Worm (Caenorhabditis elegans) whole organism, L3 larva: ENCODE results near the gene nifk-1.

Source experiments
- R02D3.7 ChIP-seq: fragments of 150-350 bp; optimal IDR thresholded peaks from 2 replicates; lab custom pipeline; 2014; ENCODE audit warnings: missing biosample characterization, missing genetic modification characterization
- ZK546.5 ChIP-seq: sonication (generic microtip); optimal IDR thresholded peaks from 2 replicates; lab custom pipeline; 2017; ENCODE audit warnings: missing biosample characterization, missing genetic modification characterization
- aly-2 ChIP-seq: fragments of 150-350 bp; optimal IDR thresholded peaks from 2 replicates; lab custom pipeline; 2014; ENCODE audit warnings: missing biosample characterization, missing genetic modification characterization
- ama-1 ChIP-seq: fragments of 150-350 bp; optimal IDR thresholded peaks from 2 replicates; lab custom pipeline; 2018
- ceh-16 ChIP-seq: sonication (generic microtip); optimal IDR thresholded peaks from 2 replicates; lab custom pipeline; 2017; ENCODE audit warnings: missing biosample characterization, missing genetic modification characterization
- ceh-82 ChIP-seq: fragments of 150-350 bp; optimal IDR thresholded peaks from 2 replicates; lab custom pipeline; 2014; ENCODE audit warnings: missing biosample characterization, missing genetic modification characterization
- daf-12 ChIP-seq: fragments of 150-350 bp; optimal IDR thresholded peaks from 2 replicates; lab custom pipeline; 2014; ENCODE audit warnings: missing biosample characterization, missing genetic modification reagents, missing genetic modification characterization
- egl-27 ChIP-seq: sonication (generic microtip); optimal IDR thresholded peaks from 4 replicates; lab custom pipeline; 2017; ENCODE audit warnings: missing biosample characterization, missing genetic modification reagents, missing genetic modification characterization
- egl-5 ChIP-seq: fragments of 150-350 bp; optimal IDR thresholded peaks from 2 replicates; lab custom pipeline; 2017; ENCODE audit warnings: missing biosample characterization, missing genetic modification reagents, missing genetic modification characterization, inconsistent platforms
- elt-1 ChIP-seq: fragments of 150-350 bp; optimal IDR thresholded peaks from 2 replicates; lab custom pipeline; 2014; ENCODE audit warnings: missing biosample characterization, missing genetic modification characterization
- elt-2 ChIP-seq: sonication (generic microtip); optimal IDR thresholded peaks from 2 replicates; lab custom pipeline; 2016; ENCODE audit warnings: missing genetic modification reagents, mild to moderate bottlenecking, missing genetic modification characterization, missing compliant biosample characterization
- elt-3 ChIP-seq, 3 experiments: fragments of 150-350 bp in 1 of 3; sonication (generic microtip) in 2 of 3; optimal IDR thresholded peaks; 2 replicates in 2 of 3; 4 replicates in 1 of 3; lab custom pipeline; 2014 to 2017; ENCODE audit warnings: missing biosample characterization in 3 of 3, missing genetic modification characterization in 3 of 3
- fkh-10 ChIP-seq: sonication (generic microtip); optimal IDR thresholded peaks from 2 replicates; lab custom pipeline; 2017; ENCODE audit warnings: missing biosample characterization, missing genetic modification reagents, missing genetic modification characterization
- fkh-2 ChIP-seq: fragments of 150-350 bp; optimal IDR thresholded peaks from 2 replicates; lab custom pipeline; 2014; ENCODE audit warnings: missing biosample characterization, missing genetic modification reagents, missing genetic modification characterization
- jun-1 ChIP-seq: fragments of 150-350 bp; optimal IDR thresholded peaks from 2 replicates; lab custom pipeline; 2014; ENCODE audit warnings: missing biosample characterization, missing genetic modification reagents, missing genetic modification characterization
- lin-15B ChIP-seq: fragments of 150-350 bp; optimal IDR thresholded peaks from 2 replicates; lab custom pipeline; 2014; ENCODE audit warnings: missing biosample characterization, missing genetic modification characterization
- lin-39 ChIP-seq: fragments of 150-350 bp; optimal IDR thresholded peaks from 2 replicates; lab custom pipeline; 2018; ENCODE audit warnings: missing biosample characterization, missing genetic modification reagents, missing genetic modification characterization
- lsy-12 ChIP-seq: sonication (generic microtip); optimal IDR thresholded peaks from 2 replicates; lab custom pipeline; 2016; ENCODE audit warnings: mild to moderate bottlenecking, missing genetic modification characterization, missing compliant biosample characterization
- mdl-1 ChIP-seq: fragments of 150-350 bp; optimal IDR thresholded peaks from 2 replicates; lab custom pipeline; 2014; ENCODE audit warnings: missing biosample characterization, missing genetic modification characterization
- nfya-1 ChIP-seq: sonication (generic microtip); optimal IDR thresholded peaks from 2 replicates; lab custom pipeline; 2017; ENCODE audit warnings: missing genetic modification characterization, mild to moderate bottlenecking, missing compliant biosample characterization, antibody characterized with exemption, moderate library complexity; ENCODE audit not compliant: insufficient read depth
- nhr-23 ChIP-seq: fragments of 150-350 bp; optimal IDR thresholded peaks from 2 replicates; lab custom pipeline; 2014; ENCODE audit warnings: missing biosample characterization, missing genetic modification reagents, missing genetic modification characterization
- nhr-237 ChIP-seq: fragments of 150-350 bp; optimal IDR thresholded peaks from 2 replicates; lab custom pipeline; 2014; ENCODE audit warnings: missing biosample characterization, missing genetic modification characterization
- nhr-25 ChIP-seq: sonication (generic microtip); optimal IDR thresholded peaks from 2 replicates; lab custom pipeline; 2017; ENCODE audit warnings: missing biosample characterization, missing genetic modification characterization
- nhr-28 ChIP-seq: fragments of 150-350 bp; optimal IDR thresholded peaks from 2 replicates; lab custom pipeline; 2014; ENCODE audit warnings: missing biosample characterization, missing genetic modification characterization
- nhr-43 ChIP-seq: sonication (generic microtip); optimal IDR thresholded peaks from 2 replicates; lab custom pipeline; 2016; ENCODE audit warnings: mild to moderate bottlenecking, missing genetic modification characterization, missing compliant biosample characterization; ENCODE audit not compliant: poor library complexity, severe bottlenecking
- nhr-67 ChIP-seq: fragments of 150-350 bp; optimal IDR thresholded peaks from 2 replicates; lab custom pipeline; 2014; ENCODE audit warnings: missing biosample characterization, missing genetic modification characterization
- nhr-76 ChIP-seq: fragments of 150-350 bp; sonication (generic microtip); optimal IDR thresholded peaks from 5 replicates; lab custom pipeline; 2014; ENCODE audit warnings: missing biosample characterization, missing genetic modification characterization
- nhr-77 ChIP-seq: fragments of 150-350 bp; optimal IDR thresholded peaks from 2 replicates; lab custom pipeline; 2014; ENCODE audit warnings: missing biosample characterization, missing genetic modification characterization
- pha-4 ChIP-seq: fragments of 150-350 bp; optimal IDR thresholded peaks from 2 replicates; lab custom pipeline; 2014; ENCODE audit warnings: missing biosample characterization, missing genetic modification reagents, missing genetic modification characterization
- pqm-1 ChIP-seq: fragments of 150-350 bp; optimal IDR thresholded peaks from 2 replicates; lab custom pipeline; 2017; ENCODE audit warnings: missing biosample characterization, missing genetic modification characterization, inconsistent platforms
- sea-2 ChIP-seq: fragments of 150-350 bp; sonication (generic microtip); optimal IDR thresholded peaks from 4 replicates; lab custom pipeline; 2014; ENCODE audit warnings: missing biosample characterization, missing genetic modification reagents, missing genetic modification characterization
- skn-1 ChIP-seq: fragments of 150-350 bp; optimal IDR thresholded peaks from 2 replicates; lab custom pipeline; 2014; ENCODE audit warnings: missing biosample characterization, missing genetic modification characterization
- snpc-4 ChIP-seq: fragments of 150-350 bp; optimal IDR thresholded peaks from 2 replicates; lab custom pipeline; 2014; ENCODE audit warnings: missing biosample characterization, missing genetic modification characterization
- unc-62 ChIP-seq: fragments of 150-350 bp; sonication (generic microtip); optimal IDR thresholded peaks from 4 replicates; lab custom pipeline; 2014; ENCODE audit warnings: missing biosample characterization, missing genetic modification reagents, missing genetic modification characterization
- ztf-11 ChIP-seq: fragments of 150-350 bp; optimal IDR thresholded peaks from 2 replicates; lab custom pipeline; 2014; ENCODE audit warnings: missing biosample characterization, missing genetic modification characterization
- ztf-4 ChIP-seq: fragments of 150-350 bp; optimal IDR thresholded peaks from 2 replicates; lab custom pipeline; 2014; ENCODE audit warnings: missing biosample characterization, missing genetic modification characterization

The nifk-1 gene

DNA sequence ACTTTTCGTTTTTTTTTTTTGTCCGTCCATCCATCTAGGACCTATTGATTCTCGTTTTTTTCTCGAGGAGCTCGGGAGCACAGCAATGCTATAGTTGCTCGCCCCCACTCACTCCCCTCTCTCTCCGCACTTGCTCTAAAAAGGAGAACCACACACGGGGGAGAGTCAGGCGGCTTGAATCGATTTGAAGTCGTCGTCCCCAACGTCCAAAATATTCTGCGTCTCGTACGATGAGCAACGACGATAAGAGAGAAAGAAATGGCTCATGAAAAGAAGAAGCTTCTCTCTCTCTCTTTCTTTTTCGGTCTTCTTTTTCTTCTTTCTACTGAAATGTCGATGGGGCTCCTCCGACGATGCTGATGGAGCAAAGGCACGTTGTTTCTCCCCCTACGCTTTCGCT, 36.7 kb downstream of the nifk-1 start (continued):
- TF ChIP-seq nhr-25 (tag; lab: Kevin White, UChicago) (no peak), aly-2 (no peak), lsy-12 (tag; lab: Kevin White, UChicago) (no peak), ceh-82 (tag; lab: Kevin White, UChicago) (no peak), ama-1 (no peak), skn-1 (tag; lab: Kevin White, UChicago) (no peak), lin-39 (peak; percentile 85), nfya-1 (tag; lab: Kevin White, UChicago) (peak; percentile 81), jun-1 (tag; lab: Kevin White, UChicago) (no peak), egl-27 (no peak), lin-15B (tag; lab: Kevin White, UChicago) (peak; percentile 31), mdl-1 (tag; lab: Kevin White, UChicago) (peak; percentile 48)

DNA sequence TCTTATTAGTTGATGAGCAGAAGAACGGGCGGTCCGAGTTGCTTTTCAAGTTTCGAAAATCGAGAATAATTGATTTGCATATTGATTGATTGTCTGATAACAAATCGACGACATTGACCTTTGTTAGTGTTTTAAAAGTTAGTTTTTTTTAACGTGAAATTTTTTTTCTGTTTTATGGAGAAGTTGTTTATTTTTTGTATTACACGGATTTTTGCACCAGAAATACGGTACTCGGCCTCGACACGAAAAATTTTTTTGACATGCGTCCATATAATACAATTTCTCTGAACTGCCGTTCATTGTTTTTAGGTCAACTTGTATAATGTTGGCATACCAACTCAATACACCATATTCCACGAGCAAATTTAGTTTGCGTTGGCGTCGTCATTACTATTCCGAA, 37.7 kb downstream of the nifk-1 start, which contains the start of gene T23F11.2:
Gene T23F11.2, minus strand, starts transcription at position 101 of the 400 bp plus-strand sequence.
- no peak for TF ChIP-seq ceh-16 (tag; lab: Kevin White, UChicago)
- TF ChIP-seq lin-15B (tag; lab: Kevin White, UChicago) = no peak
- TF ChIP-seq nhr-76 (tag; lab: Kevin White, UChicago) = no peak
- TF ChIP-seq sea-2 = no peak
- no peak for TF ChIP-seq mdl-1 (tag; lab: Kevin White, UChicago)
- no peak for TF ChIP-seq pqm-1 (tag; lab: Kevin White, UChicago)

DNA sequence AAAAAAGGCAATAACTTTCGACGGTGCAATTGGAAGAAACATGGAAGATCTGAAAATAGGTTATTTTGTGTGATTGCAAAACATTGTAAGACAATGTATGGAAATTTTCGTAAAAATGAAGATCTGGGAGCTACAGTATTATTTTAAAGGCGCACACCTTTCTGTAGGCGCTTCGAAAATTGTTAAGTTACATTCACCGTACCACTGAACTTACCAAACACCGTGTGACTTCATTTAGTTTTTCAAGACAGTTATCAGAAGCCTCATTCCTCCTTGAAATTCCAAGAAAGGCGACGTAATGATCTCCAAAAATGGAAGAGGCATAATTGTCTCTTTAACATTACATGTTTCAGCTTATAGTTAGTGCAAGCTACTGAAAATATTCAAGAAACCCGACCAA, 39.2 kb downstream of the nifk-1 start:
- peak; percentile 66 for TF ChIP-seq nhr-43 (tag; lab: Kevin White, UChicago)
- TF ChIP-seq ama-1 = peak; percentile 19
- no peak for TF ChIP-seq lin-15B (tag; lab: Kevin White, UChicago)
- no peak for TF ChIP-seq nhr-67
- peak; percentile 27 for TF ChIP-seq lsy-12 (tag; lab: Kevin White, UChicago)

ce11 chrIII:4653374-4653773, 39.7 kb downstream of the nifk-1 start:
- TF ChIP-seq unc-62 (GFP tag; lab: Kevin White, UChicago) (no peak), elt-2 (no peak), egl-5 (tag; lab: Kevin White, UChicago) (no peak), pqm-1 (tag; lab: Kevin White, UChicago) (no peak), egl-27 (no peak), sea-2 (no peak), daf-12 (no peak), snpc-4 (tag; lab: Kevin White, UChicago) (no peak), nhr-23 (tag; lab: Kevin White, UChicago) (no peak), nhr-237 (no peak), fkh-2 (tag; lab: Kevin White, UChicago) (no peak), nhr-77 (tag; lab: Kevin White, UChicago) (no peak), elt-1 (tag; lab: Kevin White, UChicago) (no peak), nhr-25 (tag; lab: Kevin White, UChicago) (no peak), fkh-10 (GFP tag; lab: Kevin White, UChicago) (no peak)

DNA sequence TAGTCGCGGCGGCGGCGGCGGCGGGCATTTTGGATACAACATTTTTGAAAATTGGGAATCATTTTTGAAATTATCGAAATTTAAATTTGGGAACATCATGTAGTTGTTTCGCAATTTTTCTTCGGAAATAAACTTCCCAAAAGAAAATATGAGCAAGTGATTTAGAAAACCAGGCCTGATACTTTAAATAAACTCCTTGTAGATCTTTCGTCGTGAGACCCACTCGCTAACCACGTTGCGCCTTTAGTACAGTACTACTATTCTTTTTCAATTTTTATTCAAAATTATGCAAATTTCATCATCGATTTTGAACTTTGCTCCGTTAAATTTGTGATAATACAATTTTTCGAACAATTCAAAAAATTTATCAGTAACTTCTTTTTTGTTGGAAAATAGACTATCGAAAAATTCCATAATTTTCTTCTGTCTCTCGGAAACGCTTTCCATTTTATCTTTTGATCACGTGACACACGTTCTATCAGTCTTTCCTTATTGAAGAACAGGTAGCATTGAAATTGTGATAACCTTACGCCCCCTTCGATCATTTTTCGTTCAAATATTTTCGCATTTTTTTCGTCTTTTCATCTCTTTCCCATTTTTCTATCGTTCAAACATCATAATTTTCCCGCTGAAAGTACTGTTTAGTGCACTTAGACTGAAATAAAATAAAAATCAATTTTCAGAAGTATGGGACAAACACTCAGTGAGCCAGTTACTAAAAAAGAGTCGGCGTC, 43.1 kb downstream of the nifk-1 start, which contains the start of gene ppm-2:
Gene ppm-2, plus strand, starts transcription at position 684 of the 734 bp plus-strand sequence.
- TF ChIP-seq R02D3.7 = no peak
- no peak for TF ChIP-seq ztf-11 (tag; lab: Kevin White, UChicago)
- TF ChIP-seq mdl-1 (tag; lab: Kevin White, UChicago) = peak; percentile 5
- TF ChIP-seq ama-1 = peak; percentile 12
- TF ChIP-seq elt-2 = peak; percentile 63
- peak; percentile 15 for TF ChIP-seq nhr-25 (tag; lab: Kevin White, UChicago)
- no peak for TF ChIP-seq elt-3 (tag; optimal IDR thresholded peaks at IDR 0.05; lab: Kevin White, UChicago)
- no peak for TF ChIP-seq snpc-4 (tag; lab: Kevin White, UChicago)
- peak; percentile 39 for TF ChIP-seq nhr-23 (tag; lab: Kevin White, UChicago)
- no peak for TF ChIP-seq lin-39
- no peak for TF ChIP-seq nhr-67
- no peak for TF ChIP-seq ZK546.5 (tag; lab: Kevin White, UChicago)
- no peak for TF ChIP-seq ztf-4
- TF ChIP-seq ceh-82 (tag; lab: Kevin White, UChicago) = no peak
- TF ChIP-seq nhr-28 = no peak
- no peak for TF ChIP-seq nhr-76 (tag; lab: Kevin White, UChicago)
- TF ChIP-seq sea-2 = no peak
- TF ChIP-seq nfya-1 (tag; lab: Kevin White, UChicago) = no peak
- no peak for TF ChIP-seq pha-4 (tag; lab: Kevin White, UChicago)
- no peak for TF ChIP-seq elt-1 (tag; lab: Kevin White, UChicago)
- TF ChIP-seq jun-1 (tag; lab: Kevin White, UChicago) = peak; percentile 8
- no peak for TF ChIP-seq pqm-1 (tag; lab: Kevin White, UChicago)
- TF ChIP-seq daf-12 = no peak
